Worm (Caenorhabditis elegans): ENCODE results near the gene ucr-2.2.

The ucr-2.2 gene

ce11 chrX:15181454-15181853, 7.8 kb downstream of the ucr-2.2 start, which contains the start of gene pkhm-2 (continued):
- peak; percentile 8 for TF ChIP-seq ceh-19 (GFP tag; optimal IDR thresholded peaks at IDR 0.05)
- TF ChIP-seq hlh-13 (GFP tag; optimal IDR thresholded peaks at IDR 0.05), result no peak
- peak; percentile 41 for TF ChIP-seq che-1 (tag; optimal IDR thresholded peaks at IDR 0.05)
- no peak for TF ChIP-seq pqm-1 (tag; optimal IDR thresholded peaks at IDR 0.05)
- TF ChIP-seq lin-11 (tag; optimal IDR thresholded peaks at IDR 0.05), result no peak
- TF ChIP-seq ttx-3 (tag; optimal IDR thresholded peaks at IDR 0.05), result no peak
- TF ChIP-seq syd-9 (tag; optimal IDR thresholded peaks at IDR 0.05), result peak; percentile 28
- TF ChIP-seq sdc-2 (tag; optimal IDR thresholded peaks at IDR 0.05), result peak; percentile 78
- TF ChIP-seq T23F11.4 (GFP tag; optimal IDR thresholded peaks at IDR 0.05), result no peak
- peak; percentile 75 for TF ChIP-seq ceh-34 (tag; optimal IDR thresholded peaks at IDR 0.05)
- TF ChIP-seq ceh-45 (GFP tag; IDR thresholded peaks at IDR 0.05), result no peak; the same call in 1 of the 2 replicates
- peak; percentile 62 for TF ChIP-seq ztf-16 (tag; optimal IDR thresholded peaks at IDR 0.05)
- no peak for TF ChIP-seq C08G9.2 (tag; optimal IDR thresholded peaks at IDR 0.05)
- no peak for TF ChIP-seq pha-4 (tag; optimal IDR thresholded peaks at IDR 0.05)
- peak; percentile 62 for TF ChIP-seq rnt-1 (tag; optimal IDR thresholded peaks at IDR 0.05)
- TF ChIP-seq ceh-14 (tag; optimal IDR thresholded peaks at IDR 0.05), result no peak
- peak; percentile 38 for TF ChIP-seq gmeb-2 (tag; optimal IDR thresholded peaks at IDR 0.05)
- TF ChIP-seq ceh-9 (tag; optimal IDR thresholded peaks at IDR 0.05), result no peak
- peak; percentile 80 for TF ChIP-seq ceh-18 (tag; optimal IDR thresholded peaks at IDR 0.05)
- TF ChIP-seq tbx-7 (tag; optimal IDR thresholded peaks at IDR 0.05), result no peak
- TF ChIP-seq unc-42 (tag; optimal IDR thresholded peaks at IDR 0.05), result peak; percentile 49
- TF ChIP-seq hlh-30 (tag; optimal IDR thresholded peaks at IDR 0.05; ENCODE audit: insufficient read depth), result peak; percentile 52

ce11 chrX:15188510-15188909, 14.8 kb downstream of the ucr-2.2 start:
- no peak for TF ChIP-seq dve-1 (tag; optimal IDR thresholded peaks at IDR 0.05)

- no peak for TF ChIP-seq odd-2 (tag; optimal IDR thresholded peaks at IDR 0.05)
- TF ChIP-seq ceh-19 (GFP tag; optimal IDR thresholded peaks at IDR 0.05), result peak; percentile 55
- TF ChIP-seq ceh-6 (GFP tag; optimal IDR thresholded peaks at IDR 0.05), result no peak
- TF ChIP-seq syd-9 (tag; optimal IDR thresholded peaks at IDR 0.05), result peak; percentile 56
- no peak for TF ChIP-seq ttx-3 (tag; optimal IDR thresholded peaks at IDR 0.05)
- no peak for TF ChIP-seq npax-4 (tag; optimal IDR thresholded peaks at IDR 0.05)
- TF ChIP-seq ceh-9 (tag; optimal IDR thresholded peaks at IDR 0.05), result no peak
- peak; percentile 63 for TF ChIP-seq sdc-2 (tag; optimal IDR thresholded peaks at IDR 0.05)
- no peak for TF ChIP-seq zip-5 (tag; optimal IDR thresholded peaks at IDR 0.05)
- TF ChIP-seq ets-4 (tag; optimal IDR thresholded peaks at IDR 0.05), result no peak
- no peak for TF ChIP-seq C38D4.7 (GFP tag; optimal IDR thresholded peaks at IDR 0.05)
- no peak for TF ChIP-seq nhr-11 (tag; optimal IDR thresholded peaks at IDR 0.05)
- no peak for TF ChIP-seq hlh-15 (tag; optimal IDR thresholded peaks at IDR 0.05)
- no peak for TF ChIP-seq unc-3 (GFP tag; conservative IDR thresholded peaks at IDR 0.05)
- peak; percentile 30 for TF ChIP-seq unc-3 (tag; optimal IDR thresholded peaks at IDR 0.05)
- TF ChIP-seq rnt-1 (tag; optimal IDR thresholded peaks at IDR 0.05), result peak; percentile 62
- TF ChIP-seq ceh-24 (tag; optimal IDR thresholded peaks at IDR 0.05), result no peak
- TF ChIP-seq sox-2 (GFP tag; IDR thresholded peaks at IDR 0.05), result no peak
- no peak for TF ChIP-seq elt-2 (tag; optimal IDR thresholded peaks at IDR 0.05)
- no peak for TF ChIP-seq pqm-1 (tag; optimal IDR thresholded peaks at IDR 0.05)
- no peak for TF ChIP-seq hlh-30 (tag; optimal IDR thresholded peaks at IDR 0.05; ENCODE audit: insufficient read depth)
- no peak for TF ChIP-seq ceh-45 (GFP tag; IDR thresholded peaks at IDR 0.05)
- no peak for TF ChIP-seq unc-86 (tag; optimal IDR thresholded peaks at IDR 0.05)
- TF ChIP-seq pax-1 (tag; optimal IDR thresholded peaks at IDR 0.05), result no peak
- no peak for TF ChIP-seq mec-3 (tag; optimal IDR thresholded peaks at IDR 0.05; ENCODE audit: borderline replicate concordance)
- peak; percentile 74 for TF ChIP-seq tbx-2 (tag; optimal IDR thresholded peaks at IDR 0.05)
- no peak for TF ChIP-seq lin-11 (tag; optimal IDR thresholded peaks at IDR 0.05)
- no peak for TF ChIP-seq ztf-16 (tag; optimal IDR thresholded peaks at IDR 0.05)
- no peak for TF ChIP-seq che-1 (tag; optimal IDR thresholded peaks at IDR 0.05)
- TF ChIP-seq nfya-1 (tag; optimal IDR thresholded peaks at IDR 0.05), result peak; percentile 66
- no peak for TF ChIP-seq dve-1 (tag; optimal IDR thresholded peaks at IDR 0.05)
- TF ChIP-seq hlh-8 (tag; optimal IDR thresholded peaks at IDR 0.05), result peak; percentile 22
- TF ChIP-seq ceh-34 (tag; optimal IDR thresholded peaks at IDR 0.05), result peak; percentile 74
- TF ChIP-seq fkh-6 (tag; optimal IDR thresholded peaks at IDR 0.05), result no peak
- TF ChIP-seq K02D7.2 (tag; optimal IDR thresholded peaks at IDR 0.05), result no peak
- TF ChIP-seq pat-9 (tag; optimal IDR thresholded peaks at IDR 0.05), result peak; percentile 15
- no peak for TF ChIP-seq ceh-2 (tag; optimal IDR thresholded peaks at IDR 0.05)
- TF ChIP-seq pha-4 (tag; optimal IDR thresholded peaks at IDR 0.05), result no peak
Measured at ce11 chrX:15188986-15189675, 15.4 kb downstream of the ucr-2.2 start.

Measured in whole organism, late embryonic.